Worm (Caenorhabditis elegans) whole organism, L4 larva: ENCODE data around the gene H39E20.1.
A peak's percentile ranks its signal among the peaks of the same experiment; 100 is the strongest.

ENCODE experiments used
- D1046.2 ChIP-seq: fragments of 200-800 bp; sonication (Bioruptor generic); IDR thresholded peaks from 2 replicates; pipeline ENCODE4 v1.3.6; 2022; ENCODE audit warnings: missing genetic modification characterization, missing compliant biosample characterization
- F26F4.8 ChIP-seq: fragments of 200-800 bp; sonication (Bioruptor generic); conservative IDR thresholded peaks from 2 replicates; pipeline ENCODE4 v1.3.6; 2022; ENCODE audit warnings: missing genetic modification characterization, missing compliant biosample characterization
- R02D3.7 ChIP-seq: fragments of 150-350 bp; sonication (generic microtip); optimal IDR thresholded peaks from 3 replicates; lab custom pipeline; 2014; ENCODE audit warnings: missing biosample characterization, missing genetic modification characterization
- T26A8.4 ChIP-seq: fragments of 200-800 bp; sonication (Bioruptor generic); IDR thresholded peaks from 2 replicates; pipeline ENCODE4 v1.3.6; 2022; ENCODE audit warnings: missing genetic modification characterization, missing compliant biosample characterization
- Y75B8A.6 ChIP-seq: fragments of 200-800 bp; sonication (Bioruptor generic); IDR thresholded peaks from 2 replicates; pipeline ENCODE4 v1.3.6; 2022; ENCODE audit warnings: missing genetic modification reagents, missing genetic modification characterization, missing compliant biosample characterization
- ZK337.2 ChIP-seq: fragments of 200-800 bp; sonication (Bioruptor generic); IDR thresholded peaks from 2 replicates; pipeline ENCODE4 v1.3.6; 2022; ENCODE audit warnings: missing genetic modification reagents, missing genetic modification characterization, missing compliant biosample characterization
- aha-1 ChIP-seq: fragments of 150-350 bp; peaks from one replicate; lab custom pipeline; 2014; ENCODE audit warnings: missing biosample characterization, missing genetic modification characterization
- ama-1 ChIP-seq: fragments of 150-350 bp; optimal IDR thresholded peaks from 2 replicates; lab custom pipeline; 2014; ENCODE audit warnings: inconsistent platforms, mixed read lengths
- arid-1 ChIP-seq: fragments of 200-800 bp; sonication (Bioruptor generic); conservative IDR thresholded peaks from 2 replicates; pipeline ENCODE4 v1.3.6; 2022; ENCODE audit warnings: missing genetic modification reagents, missing genetic modification characterization, missing compliant biosample characterization
- ceh-28 ChIP-seq: fragments of 150-350 bp; optimal IDR thresholded peaks from 2 replicates; lab custom pipeline; 2014; ENCODE audit warnings: missing biosample characterization, missing genetic modification reagents, missing genetic modification characterization
- ceh-62 ChIP-seq: sonication (generic microtip); optimal IDR thresholded peaks from 2 replicates; lab custom pipeline; 2017; ENCODE audit warnings: missing biosample characterization, missing genetic modification characterization
- ceh-82 ChIP-seq: sonication (generic microtip); optimal IDR thresholded peaks from 2 replicates; lab custom pipeline; 2017; ENCODE audit warnings: missing biosample characterization, missing genetic modification characterization
- ces-1 ChIP-seq: fragments of 150-350 bp; sonication (generic microtip); optimal IDR thresholded peaks from 4 replicates; lab custom pipeline; 2014; ENCODE audit warnings: missing biosample characterization, missing genetic modification reagents, missing genetic modification characterization
- daf-16 ChIP-seq, 3 experiments: sonication (generic microtip); optimal IDR thresholded peaks; 2 replicates each; lab custom pipeline; 2016 to 2017; ENCODE audit warnings: missing genetic modification characterization in 3 of 3, missing genetic modification reagents in 3 of 3, mild to moderate bottlenecking in 2 of 3, missing compliant biosample characterization in 2 of 3, missing biosample characterization in 1 of 3, moderate library complexity in 1 of 3
- dpl-1 ChIP-seq: fragments of 150-350 bp; optimal IDR thresholded peaks from 2 replicates; lab custom pipeline; 2014; ENCODE audit warnings: missing biosample characterization, missing genetic modification reagents, missing genetic modification characterization
- dve-1 ChIP-seq: sonication (generic microtip); optimal IDR thresholded peaks from 2 replicates; lab custom pipeline; 2017; ENCODE audit warnings: antibody characterized with exemption, mild to moderate bottlenecking, missing genetic modification characterization, missing compliant biosample characterization; ENCODE audit not compliant: insufficient read depth
- egl-43 ChIP-seq: fragments of 200-800 bp; sonication (Bioruptor generic); IDR thresholded peaks from 2 replicates; pipeline ENCODE4 v1.3.6; 2022; ENCODE audit warnings: missing genetic modification reagents, missing genetic modification characterization, missing compliant biosample characterization
- fos-1 ChIP-seq: fragments of 150-350 bp; optimal IDR thresholded peaks from 2 replicates; lab custom pipeline; 2014; ENCODE audit warnings: missing biosample characterization, missing genetic modification characterization
- gei-8 ChIP-seq: fragments of 200-800 bp; sonication (Bioruptor generic); optimal IDR thresholded peaks from 2 replicates; lab custom pipeline; 2018; ENCODE audit warnings: mild to moderate bottlenecking, missing genetic modification characterization, missing compliant biosample characterization
- hif-1 ChIP-seq, 2 experiments: sonication (generic microtip); optimal IDR thresholded peaks; 2 replicates each; lab custom pipeline; 2016 to 2017; ENCODE audit warnings: missing compliant biosample characterization in 2 of 2, missing genetic modification characterization in 2 of 2, missing genetic modification reagents in 2 of 2, missing genotype in 2 of 2, mild to moderate bottlenecking in 1 of 2
- hlh-11 ChIP-seq: fragments of 200-800 bp; sonication (Bioruptor generic); optimal IDR thresholded peaks from 2 replicates; lab custom pipeline; 2018; ENCODE audit warnings: mild to moderate bottlenecking, missing genetic modification characterization, missing compliant biosample characterization
- hlh-30 ChIP-seq: sonication (generic microtip); optimal IDR thresholded peaks from 2 replicates; lab custom pipeline; 2017; ENCODE audit warnings: antibody characterized with exemption, mild to moderate bottlenecking, missing genetic modification characterization, missing compliant biosample characterization; ENCODE audit not compliant: insufficient read depth
- hmg-1.1 ChIP-seq: fragments of 200-800 bp; sonication (Bioruptor generic); IDR thresholded peaks from 2 replicates; pipeline ENCODE4 v1.3.6; 2022; ENCODE audit warnings: missing genetic modification reagents, missing genetic modification characterization, missing compliant biosample characterization
- jun-1 ChIP-seq: fragments of 150-350 bp; optimal IDR thresholded peaks from 2 replicates; lab custom pipeline; 2014; ENCODE audit warnings: missing biosample characterization, missing genetic modification reagents, missing genetic modification characterization
- lim-7 ChIP-seq: fragments of 200-800 bp; sonication (Bioruptor generic); IDR thresholded peaks from 2 replicates; pipeline ENCODE4 v1.3.6; 2022; ENCODE audit warnings: missing genetic modification characterization, missing compliant biosample characterization
- lir-3 ChIP-seq: sonication (generic microtip); optimal IDR thresholded peaks from 2 replicates; lab custom pipeline; 2016; ENCODE audit warnings: mild to moderate bottlenecking, missing genetic modification characterization, missing compliant biosample characterization
- lsy-2 ChIP-seq, 2 experiments: fragments of 150-350 bp in 1 of 2; sonication (generic microtip) in 1 of 2; optimal IDR thresholded peaks; 2 replicates each; lab custom pipeline; 2014 to 2017; ENCODE audit warnings: missing biosample characterization in 2 of 2, missing genetic modification characterization in 2 of 2
- madf-9 ChIP-seq: fragments of 200-800 bp; sonication (Bioruptor generic); conservative IDR thresholded peaks from 2 replicates; pipeline ENCODE4 v1.3.6; 2022; ENCODE audit warnings: missing genetic modification reagents, missing genetic modification characterization, missing compliant biosample characterization
- mep-1 ChIP-seq: fragments of 150-350 bp; sonication (generic microtip); optimal IDR thresholded peaks from 3 replicates; lab custom pipeline; 2014; ENCODE audit warnings: missing biosample characterization, missing genetic modification characterization
- mxl-2 ChIP-seq: fragments of 200-800 bp; sonication (Bioruptor generic); conservative IDR thresholded peaks from 2 replicates; pipeline ENCODE4 v1.3.6; 2022; ENCODE audit warnings: missing genetic modification reagents, missing genetic modification characterization, missing compliant biosample characterization
- nhr-10 ChIP-seq: fragments of 150-350 bp; optimal IDR thresholded peaks from 2 replicates; lab custom pipeline; 2014; ENCODE audit warnings: missing biosample characterization, missing genetic modification characterization
- nhr-102 ChIP-seq: sonication (generic microtip); optimal IDR thresholded peaks from 2 replicates; lab custom pipeline; 2016; ENCODE audit warnings: mild to moderate bottlenecking, missing genetic modification characterization, moderate library complexity, missing compliant biosample characterization
- nhr-11 ChIP-seq: fragments of 150-350 bp; optimal IDR thresholded peaks from 2 replicates; lab custom pipeline; 2014; ENCODE audit warnings: missing biosample characterization, missing genetic modification characterization
- nhr-237 ChIP-seq: sonication (generic microtip); optimal IDR thresholded peaks from 2 replicates; lab custom pipeline; 2017; ENCODE audit warnings: missing biosample characterization, missing genetic modification characterization
- nhr-41 ChIP-seq: fragments of 200-800 bp; sonication (Bioruptor generic); IDR thresholded peaks from 2 replicates; pipeline ENCODE4 v1.3.6; 2022; ENCODE audit warnings: missing genetic modification reagents, missing genetic modification characterization, missing compliant biosample characterization
- nhr-48 ChIP-seq: sonication (generic microtip); optimal IDR thresholded peaks from 2 replicates; lab custom pipeline; 2016; ENCODE audit warnings: mild to moderate bottlenecking, missing genetic modification characterization, missing compliant biosample characterization
- pha-4 ChIP-seq, 2 experiments: fragments of 150-350 bp in 1 of 2; fragments of 200-800 bp in 1 of 2; sonication (Bioruptor generic) in 1 of 2; IDR thresholded peaks in 1 of 2; optimal IDR thresholded peaks in 1 of 2; 2 replicates each; pipeline versions ENCODE4 v1.3.6 to Lab custom; 2014 to 2022; ENCODE audit warnings: missing genetic modification characterization in 2 of 2, missing genetic modification reagents in 2 of 2, missing biosample characterization in 1 of 2, missing compliant biosample characterization in 1 of 2
- php-3 ChIP-seq: fragments of 200-800 bp; sonication (Bioruptor generic); IDR thresholded peaks from 2 replicates; pipeline ENCODE4 v1.3.6; 2022; ENCODE audit warnings: missing genetic modification reagents, missing genetic modification characterization, missing compliant biosample characterization
- rbr-2 ChIP-seq: sonication (generic microtip); optimal IDR thresholded peaks from 2 replicates; lab custom pipeline; 2016; ENCODE audit warnings: missing genotype, missing genetic modification characterization, missing compliant biosample characterization
- set-16 ChIP-seq: fragments of 200-800 bp; sonication (Bioruptor generic); IDR thresholded peaks from 2 replicates; pipeline ENCODE4 v1.3.6; 2022; ENCODE audit warnings: missing genetic modification reagents, missing genetic modification characterization, missing compliant biosample characterization
- skn-1 ChIP-seq: fragments of 150-350 bp; optimal IDR thresholded peaks from 2 replicates; lab custom pipeline; 2014; ENCODE audit warnings: missing biosample characterization, missing genetic modification characterization
- spr-1 ChIP-seq: sonication (generic microtip); optimal IDR thresholded peaks from 2 replicates; lab custom pipeline; 2016; ENCODE audit warnings: mild to moderate bottlenecking, missing genetic modification characterization, missing compliant biosample characterization
- tag-97 ChIP-seq: fragments of 200-800 bp; sonication (Bioruptor generic); IDR thresholded peaks from 2 replicates; pipeline ENCODE4 v1.3.6; 2022; ENCODE audit warnings: missing genetic modification characterization, missing compliant biosample characterization
- tra-1 ChIP-seq: fragments of 200-800 bp; sonication (Bioruptor generic); IDR thresholded peaks from 2 replicates; pipeline ENCODE4 v1.3.6; 2022; ENCODE audit warnings: missing genetic modification reagents, missing genetic modification characterization, missing compliant biosample characterization
- unc-130 ChIP-seq: sonication (generic microtip); optimal IDR thresholded peaks from 2 replicates; lab custom pipeline; 2016; ENCODE audit warnings: missing genetic modification reagents, missing genetic modification characterization, missing compliant biosample characterization
- zip-11 ChIP-seq: fragments of 200-800 bp; sonication (Bioruptor generic); IDR thresholded peaks from 2 replicates; pipeline ENCODE4 v1.3.6; 2022; ENCODE audit warnings: missing genetic modification characterization, missing compliant biosample characterization
- zip-2 ChIP-seq: fragments of 150-350 bp; optimal IDR thresholded peaks from 2 replicates; lab custom pipeline; 2014; ENCODE audit warnings: missing biosample characterization, missing genetic modification characterization
- ztf-7 ChIP-seq: fragments of 150-350 bp; optimal IDR thresholded peaks from 2 replicates; lab custom pipeline; 2014; ENCODE audit warnings: missing biosample characterization, missing genetic modification characterization

The H39E20.1 gene

DNA sequence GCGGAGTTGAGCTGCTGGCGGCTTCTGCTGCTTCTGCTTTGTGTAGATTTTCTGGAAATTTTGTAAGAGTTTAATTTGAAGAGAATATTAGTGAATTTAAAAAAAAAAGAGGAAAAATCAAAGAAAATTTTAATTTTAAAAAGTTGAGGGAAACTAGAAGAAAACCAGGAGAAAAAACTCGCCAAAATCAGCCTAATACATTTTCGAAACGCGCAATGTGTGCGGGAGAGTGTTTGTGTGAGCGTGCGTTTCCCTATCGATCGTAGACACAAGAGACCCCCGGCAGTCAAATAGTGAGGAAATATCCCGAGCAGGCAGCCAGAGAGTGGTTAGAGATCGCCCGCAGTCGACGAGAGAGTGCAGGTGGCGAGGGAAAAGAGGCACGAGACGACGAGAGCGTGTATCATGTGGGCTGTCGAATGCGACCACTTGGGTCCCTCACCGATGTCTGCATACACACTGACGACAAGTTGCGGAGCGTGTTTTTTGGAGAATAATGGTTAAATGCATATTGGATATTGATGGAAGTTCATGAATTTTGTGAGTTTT lies 49.3 kb upstream of the H39E20.1 start, which contains the start of gene zfp-3 (continued):
- TF ChIP-seq lir-3 (tag; lab: Kevin White, UChicago) (peak; percentile 45), tag-97 (GFP tag; lab: Robert Waterston, UW) (no peak), ceh-62 (tag; lab: Kevin White, UChicago) (no peak), ZK337.2 (GFP tag; lab: Robert Waterston, UW) (0 out of 2 replicates have a peak, but pooled peaks have one; percentile 47), lsy-2 (tag; optimal IDR thresholded peaks at IDR 0.05; lab: Kevin White, UChicago) (peak; percentile 81 to 93), ces-1 (GFP tag; lab: Kevin White, UChicago) (peak; percentile 2), arid-1 (peak; percentile 89), pha-4 (GFP tag; IDR thresholded peaks at IDR 0.05; lab: Robert Waterston, UW) (peak; percentile 84), pha-4 (tag; optimal IDR thresholded peaks at IDR 0.05; lab: Kevin White, UChicago) (peak; percentile 28), R02D3.7 (tag; lab: Kevin White, UChicago) (no peak)
- TF ChIP-seq, all 104 proteins: peak for 67

DNA sequence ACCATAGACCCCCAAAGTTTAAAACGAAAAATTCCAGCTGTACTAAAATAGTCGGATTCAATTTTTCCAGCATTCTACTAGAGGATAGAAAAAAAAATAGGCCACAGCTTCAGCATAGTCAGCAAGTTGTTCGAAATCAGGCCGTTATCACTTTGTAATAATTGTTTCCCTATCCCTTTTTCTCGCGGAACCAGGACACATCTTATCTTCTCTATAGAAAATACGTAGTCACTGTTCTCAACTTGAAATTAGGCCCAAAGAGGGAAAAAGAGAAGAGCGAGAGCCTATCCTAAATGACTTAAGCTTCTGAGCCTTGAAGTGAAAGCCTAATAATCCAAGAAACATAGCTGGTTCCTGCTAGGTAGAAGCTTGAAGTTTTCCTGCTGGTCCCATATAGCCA lies 48.3 kb upstream of the H39E20.1 start:
- TF ChIP-seq aha-1 (tag; lab: Kevin White, UChicago) (peak; percentile 45), ceh-28 (no peak), dve-1 (tag; lab: Kevin White, UChicago) (peak; percentile 33), daf-16 (GFP tag; optimal IDR thresholded peaks at IDR 0.05; lab: Kevin White, UChicago) (no peak), daf-16 (tag; optimal IDR thresholded peaks at IDR 0.05; lab: Kevin White, UChicago) (peak; percentile 3), madf-9 (GFP tag; lab: Robert Waterston, UW) (no peak), set-16 (GFP tag; lab: Robert Waterston, UW) (no peak), fos-1 (no peak), nhr-48 (tag; lab: Kevin White, UChicago) (peak; percentile 10), zip-11 (GFP tag; lab: Robert Waterston, UW) (no peak), nhr-11 (tag; lab: Kevin White, UChicago) (no peak), ztf-7 (tag; lab: Kevin White, UChicago) (no peak), ama-1 (peak; percentile 80), gei-8 (GFP tag; lab: Kevin White, UChicago) (no peak), Y75B8A.6 (0 out of 2 replicates have a peak, but pooled peaks have one; percentile 31), dpl-1 (no peak), ceh-82 (tag; lab: Kevin White, UChicago) (no peak), hlh-11 (peak; percentile 23), lsy-2 (tag; optimal IDR thresholded peaks at IDR 0.05; lab: Kevin White, UChicago) (peak in 1 of 2 experiments; percentile 22), nhr-10 (tag; lab: Kevin White, UChicago) (no peak), lim-7 (GFP tag; lab: Robert Waterston, UW) (no peak), rbr-2 (tag; lab: Kevin White, UChicago) (no peak), mxl-2 (GFP tag; lab: Robert Waterston, UW) (no peak), nhr-102 (tag; lab: Kevin White, UChicago) (no peak), hlh-30 (tag; lab: Kevin White, UChicago) (peak; percentile 19), zip-2 (tag; lab: Kevin White, UChicago) (peak; percentile 19), egl-43 (no peak), F26F4.8 (GFP tag; lab: Robert Waterston, UW) (no peak), T26A8.4 (GFP tag; lab: Robert Waterston, UW) (peak; percentile 38; the same call in 1 of the 2 replicates), hmg-1.1 (no peak), jun-1 (tag; lab: Kevin White, UChicago) (peak; percentile 36), nhr-237 (no peak), hif-1 (tag; optimal IDR thresholded peaks at IDR 0.05; lab: Kevin White, UChicago) (no peak), tra-1 (GFP tag; lab: Robert Waterston, UW) (no peak), skn-1 (tag; lab: Kevin White, UChicago) (no peak), unc-130 (GFP tag; lab: Kevin White, UChicago) (no peak), php-3 (GFP tag; lab: Robert Waterston, UW) (0 out of 2 replicates have a peak, but pooled peaks have one; percentile 9), ces-1 (GFP tag; lab: Kevin White, UChicago) (no peak), nhr-41 (GFP tag; lab: Robert Waterston, UW) (no peak), D1046.2 (GFP tag; lab: Robert Waterston, UW) (0 out of 2 replicates have a peak, but pooled peaks have one; percentile 66), mep-1 (tag; lab: Kevin White, UChicago) (peak; percentile 62), spr-1 (tag; lab: Kevin White, UChicago) (peak; percentile 0)
